Fruit fly (Drosophila melanogaster) whole organism, embryonic: ENCODE measurements around the gene CG13108.

Source experiments
- Bgb ChIP-seq: fragments of 200-800 bp; sonication (Bioruptor generic); IDR thresholded peaks from 2 replicates; pipeline ENCODE4 v1.3.6; 2022; ENCODE audit warnings: missing biosample characterization, missing genetic modification characterization; ENCODE audit not compliant: partially characterized antibody
- CG11085 ChIP-seq: fragments of 200-800 bp; sonication (Bioruptor generic); IDR thresholded peaks from 2 replicates; pipeline ENCODE4 v1.3.6; 2022; ENCODE audit warnings: missing biosample characterization, missing genetic modification characterization
- CG11398 ChIP-seq: fragments of 200-800 bp; sonication (Bioruptor generic); optimal IDR thresholded peaks from 2 replicates; lab custom pipeline; 2016; ENCODE audit warnings: missing biosample characterization, missing genetic modification characterization
- CG12104 ChIP-seq: fragments of 200-800 bp; sonication (Bioruptor generic); optimal IDR thresholded peaks from 3 replicates; lab custom pipeline; 2016; ENCODE audit warnings: missing biosample characterization, missing genetic modification characterization
- CG13296 ChIP-seq: fragments of 200-800 bp; sonication (Bioruptor generic); optimal IDR thresholded peaks from 3 replicates; lab custom pipeline; 2018; ENCODE audit warnings: missing biosample characterization, mild to moderate bottlenecking, missing genetic modification characterization
- CG18599 ChIP-seq: fragments of 200-800 bp; sonication (Bioruptor generic); optimal IDR thresholded peaks from 3 replicates; lab custom pipeline; 2017; ENCODE audit warnings: missing biosample characterization, missing genetic modification characterization, mild to moderate bottlenecking, moderate library complexity, missing genetic modification reagents
- CG2116 ChIP-seq: fragments of 200-800 bp; sonication (Bioruptor generic); optimal IDR thresholded peaks from 3 replicates; lab custom pipeline; 2018; ENCODE audit warnings: missing biosample characterization, mild to moderate bottlenecking, missing genetic modification characterization
- CG33557 ChIP-seq: fragments of 200-800 bp; sonication (Bioruptor generic); optimal IDR thresholded peaks from 2 replicates; lab custom pipeline; 2019; ENCODE audit warnings: missing biosample characterization, mild to moderate bottlenecking, missing genetic modification characterization, moderate library complexity
- CG4404 ChIP-seq: fragments of 200-800 bp; sonication (Bioruptor generic); IDR thresholded peaks from 2 replicates; pipeline ENCODE4 v1.3.6; 2022; ENCODE audit warnings: missing biosample characterization, missing genetic modification characterization
- CG4730 ChIP-seq: fragments of 200-800 bp; sonication (Bioruptor generic); IDR thresholded peaks from 2 replicates; pipeline ENCODE4 v1.3.6; 2022; ENCODE audit warnings: missing biosample characterization, missing genetic modification characterization
- CG6175 ChIP-seq: fragments of 200-800 bp; sonication (Bioruptor generic); IDR thresholded peaks from 3 replicates; pipeline ENCODE4 v1.3.6; 2022; ENCODE audit warnings: missing biosample characterization, missing genetic modification characterization
- CG7372 ChIP-seq: fragments of 200-800 bp; sonication (Bioruptor generic); IDR thresholded peaks from 2 replicates; pipeline ENCODE4 v1.3.6; 2022; ENCODE audit warnings: missing biosample characterization, missing genetic modification characterization
- CG7556 ChIP-seq: fragments of 200-800 bp; sonication (Bioruptor generic); optimal IDR thresholded peaks from 2 replicates; lab custom pipeline; 2017; ENCODE audit warnings: missing biosample characterization, mild to moderate bottlenecking, missing genetic modification characterization
- CG7839 ChIP-seq: fragments of 200-800 bp; sonication (Bioruptor generic); optimal IDR thresholded peaks from 3 replicates; lab custom pipeline; 2018; ENCODE audit warnings: missing biosample characterization, mild to moderate bottlenecking, missing genetic modification characterization, moderate library complexity
- CHES-1-like ChIP-seq: fragments of 200-800 bp; sonication (Bioruptor generic); optimal IDR thresholded peaks from 2 replicates; lab custom pipeline; 2016; ENCODE audit warnings: missing biosample characterization, missing genetic modification characterization
- CrebB ChIP-seq: fragments of 200-800 bp; sonication (Bioruptor generic); optimal IDR thresholded peaks from 3 replicates; lab custom pipeline; 2018; ENCODE audit warnings: missing biosample characterization, mild to moderate bottlenecking, missing genetic modification characterization
- D19A ChIP-seq: fragments of 200-800 bp; optimal IDR thresholded peaks from 3 replicates; lab custom pipeline; 2019; ENCODE audit warnings: missing biosample characterization, mild to moderate bottlenecking, missing genetic modification characterization, moderate library complexity
- Dp ChIP-seq: fragments of 200-800 bp; sonication (Bioruptor generic); optimal IDR thresholded peaks from 2 replicates; lab custom pipeline; 2018; ENCODE audit warnings: missing biosample characterization, mild to moderate bottlenecking, missing genetic modification characterization, moderate library complexity
- HLH4C ChIP-seq: fragments of 200-800 bp; sonication (Bioruptor generic); IDR thresholded peaks from 3 replicates; pipeline ENCODE4 v1.3.6; 2022; ENCODE audit warnings: missing biosample characterization, missing genetic modification characterization; ENCODE audit not compliant: partially characterized antibody
- HmgZ ChIP-seq: fragments of 200-800 bp; sonication (Bioruptor generic); optimal IDR thresholded peaks from 2 replicates; lab custom pipeline; 2018; ENCODE audit warnings: missing biosample characterization, mild to moderate bottlenecking, missing genetic modification characterization
- Hr78 ChIP-seq, 2 experiments: fragments of 200-800 bp in 1 of 2; fragments of >200 bp in 1 of 2; sonication (Bioruptor generic) in 1 of 2; optimal IDR thresholded peaks; 2 replicates each; lab custom pipeline; 2017 to 2019; ENCODE audit warnings: missing biosample characterization in 2 of 2, missing genetic modification characterization in 2 of 2, mild to moderate bottlenecking in 1 of 2, moderate library complexity in 1 of 2
- Jarid2 ChIP-seq: fragments of 200-800 bp; sonication (Bioruptor generic); optimal IDR thresholded peaks from 3 replicates; lab custom pipeline; 2017; ENCODE audit warnings: mild to moderate bottlenecking, missing biosample characterization, missing genetic modification reagents, missing genetic modification characterization
- Neu2 ChIP-seq: fragments of 200-800 bp; sonication (Bioruptor generic); optimal IDR thresholded peaks from 3 replicates; lab custom pipeline; 2016; ENCODE audit warnings: missing biosample characterization, missing genetic modification characterization, borderline replicate concordance
- Sin3A ChIP-seq: fragments of >200 bp; optimal IDR thresholded peaks from 2 replicates; lab custom pipeline; 2018
- ac ChIP-seq: fragments of 200-800 bp; sonication (Bioruptor generic); optimal IDR thresholded peaks from 3 replicates; lab custom pipeline; 2017; ENCODE audit warnings: missing biosample characterization, mild to moderate bottlenecking, missing genetic modification characterization
- amos ChIP-seq: fragments of 200-800 bp; sonication (Bioruptor generic); IDR thresholded peaks from 2 replicates; pipeline ENCODE4 v1.3.6; 2022; ENCODE audit warnings: missing biosample characterization, missing genetic modification characterization; ENCODE audit not compliant: partially characterized antibody
- ase ChIP-seq: fragments of 200-800 bp; sonication (Bioruptor generic); IDR thresholded peaks from 3 replicates; pipeline ENCODE4 v1.3.6; 2022; ENCODE audit warnings: missing biosample characterization, missing genetic modification characterization
- cas ChIP-seq: fragments of 200-800 bp; sonication (Bioruptor generic); IDR thresholded peaks from 2 replicates; pipeline ENCODE4 v1.3.6; 2022; ENCODE audit warnings: missing biosample characterization, missing genetic modification characterization
- chinmo ChIP-seq: fragments of 200-800 bp; sonication (Bioruptor generic); IDR thresholded peaks from 4 replicates; pipeline ENCODE4 v1.3.6; 2022; ENCODE audit warnings: missing biosample characterization, missing genetic modification characterization; ENCODE audit not compliant: partially characterized antibody
- dan ChIP-seq: fragments of 200-800 bp; sonication (Bioruptor generic); IDR thresholded peaks from 2 replicates; pipeline ENCODE4 v1.3.6; 2022; ENCODE audit warnings: missing biosample characterization, missing genetic modification characterization
- disco-r ChIP-seq: fragments of 200-800 bp; sonication (Bioruptor generic); optimal IDR thresholded peaks from 2 replicates; lab custom pipeline; 2016; ENCODE audit warnings: missing biosample characterization, missing genetic modification characterization
- emc ChIP-seq: fragments of 200-800 bp; sonication (Bioruptor generic); optimal IDR thresholded peaks from 2 replicates; lab custom pipeline; 2016; ENCODE audit warnings: missing biosample characterization, missing genetic modification characterization
- ewg ChIP-seq: fragments of 200-800 bp; sonication (Bioruptor generic); optimal IDR thresholded peaks from 3 replicates; lab custom pipeline; 2017; ENCODE audit warnings: mild to moderate bottlenecking, missing biosample characterization, missing genetic modification reagents, missing genetic modification characterization
- fd64A ChIP-seq: fragments of 200-800 bp; sonication (Bioruptor generic); optimal IDR thresholded peaks from 3 replicates; lab custom pipeline; 2018; ENCODE audit warnings: missing biosample characterization, mild to moderate bottlenecking, missing genetic modification characterization
- ftz-f1 ChIP-seq: fragments of 200-800 bp; sonication (Bioruptor generic); optimal IDR thresholded peaks from 2 replicates; lab custom pipeline; 2016; ENCODE audit warnings: missing biosample characterization, missing genetic modification characterization
- gcm ChIP-seq: fragments of 200-800 bp; sonication (Bioruptor generic); optimal IDR thresholded peaks from 2 replicates; lab custom pipeline; 2019; ENCODE audit warnings: missing biosample characterization, mild to moderate bottlenecking, missing genetic modification characterization, moderate library complexity
- lbe ChIP-seq: fragments of 200-800 bp; sonication (Bioruptor generic); optimal IDR thresholded peaks from 2 replicates; lab custom pipeline; 2016; ENCODE audit warnings: missing biosample characterization, mild to moderate bottlenecking, missing genetic modification characterization
- lola ChIP-seq, 3 experiments: fragments of >200 bp in 2 of 3; fragments of 200-800 bp in 1 of 3; sonication (Bioruptor generic) in 1 of 3; optimal IDR thresholded peaks; 2 replicates each; lab custom pipeline; 2017 to 2019; ENCODE audit warnings: missing biosample characterization in 3 of 3, missing genetic modification characterization in 3 of 3, mild to moderate bottlenecking in 1 of 3, moderate library complexity in 1 of 3
- p53 ChIP-seq: fragments of 200-800 bp; sonication (Bioruptor generic); optimal IDR thresholded peaks from 2 replicates; lab custom pipeline; 2016; ENCODE audit warnings: missing biosample characterization, missing genetic modification characterization
- salm ChIP-seq: fragments of 200-800 bp; sonication (Bioruptor generic); optimal IDR thresholded peaks from 2 replicates; lab custom pipeline; 2018; ENCODE audit warnings: missing biosample characterization, mild to moderate bottlenecking, missing genetic modification characterization
- sc ChIP-seq, 3 experiments: fragments of >200 bp in 2 of 3; fragments of 200-800 bp in 1 of 3; sonication (Bioruptor generic) in 1 of 3; optimal IDR thresholded peaks; 2 replicates in 2 of 3; 3 replicates in 1 of 3; lab custom pipeline; 2017; ENCODE audit warnings: mild to moderate bottlenecking in 1 of 3, missing biosample characterization in 1 of 3, missing genetic modification characterization in 1 of 3, missing genetic modification reagents in 1 of 3
- schlank ChIP-seq: fragments of 200-800 bp; sonication (Bioruptor generic); optimal IDR thresholded peaks from 2 replicates; lab custom pipeline; 2018; ENCODE audit warnings: missing biosample characterization, mild to moderate bottlenecking, missing genetic modification characterization
- slou ChIP-seq: fragments of 200-800 bp; sonication (Bioruptor generic); optimal IDR thresholded peaks from 3 replicates; lab custom pipeline; 2016; ENCODE audit warnings: missing biosample characterization, missing genetic modification characterization
- sna ChIP-seq: fragments of 200-800 bp; sonication (Bioruptor generic); IDR thresholded peaks from 2 replicates; pipeline ENCODE4 v1.3.6; 2022; ENCODE audit warnings: missing biosample characterization, missing genetic modification characterization; ENCODE audit not compliant: partially characterized antibody
- trem ChIP-seq: fragments of 200-800 bp; optimal IDR thresholded peaks from 3 replicates; lab custom pipeline; 2019; ENCODE audit warnings: missing biosample characterization, mild to moderate bottlenecking, missing genetic modification characterization, moderate library complexity
- tup ChIP-seq: fragments of 200-800 bp; sonication (Bioruptor generic); optimal IDR thresholded peaks from 2 replicates; lab custom pipeline; 2016; ENCODE audit warnings: missing biosample characterization, mild to moderate bottlenecking, missing genetic modification characterization, moderate library complexity
- vvl ChIP-seq: fragments of 200-800 bp; sonication (Bioruptor generic); IDR thresholded peaks from 2 replicates; pipeline ENCODE4 v1.3.6; 2022; ENCODE audit warnings: missing biosample characterization, missing genetic modification characterization

CG13108 gene

DNA sequence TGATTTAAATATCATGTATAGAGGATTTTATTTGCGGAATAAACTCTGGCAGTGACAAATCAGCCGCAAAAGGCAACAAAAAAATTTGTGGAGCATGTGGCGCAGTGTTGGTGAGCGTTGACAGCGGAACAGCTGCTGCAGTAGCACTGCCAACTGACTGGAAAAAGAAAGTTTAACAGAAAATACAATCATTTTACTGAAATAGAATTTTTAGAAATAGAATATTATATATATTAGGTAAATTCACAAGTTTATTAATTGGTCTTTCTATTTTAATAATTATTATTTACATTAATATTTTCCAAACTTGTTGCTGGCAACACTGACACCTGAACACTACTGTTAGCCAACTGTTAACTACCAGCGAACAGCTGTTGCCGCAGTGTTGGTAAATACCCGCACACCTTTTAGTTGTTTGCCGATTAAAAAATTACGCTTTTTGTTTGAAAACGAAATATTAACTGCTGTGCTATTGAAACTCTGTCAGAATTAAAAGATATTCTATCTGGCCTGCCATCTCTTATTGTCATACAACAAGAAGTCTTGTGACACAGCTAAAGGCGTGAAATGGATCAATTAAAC, 2.5 kb downstream of the CG13108 start, which contains the start of the genes CG9586 and tai (continued):
- TF ChIP-seq cas (peak; percentile 45; the same call in 1 of the 2 replicates), p53 (GFP tag; lab: Kevin White, UChicago) (peak; percentile 61), sna (GFP tag; lab: Robert Waterston, UW) (no peak), Neu2 (no peak), dan (GFP tag; lab: Robert Waterston, UW) (no peak; the same call in 1 of the 2 replicates), ewg (GFP tag; lab: Kevin White, UChicago) (peak; percentile 74), lola (GFP tag; optimal IDR thresholded peaks at IDR 0.05; lab: Kevin White, UChicago) (peak in 1 of 3 experiments; percentile 83), Sin3A (peak; percentile 17), sc (optimal IDR thresholded peaks at IDR 0.05; lab: Kevin White, UChicago) (no peak), sc (GFP tag; optimal IDR thresholded peaks at IDR 0.05; lab: Kevin White, UChicago) (peak; percentile 73), disco-r (GFP tag; lab: Kevin White, UChicago) (no peak), amos (GFP tag; lab: Robert Waterston, UW) (peak; percentile 22; the same call in 1 of the 2 replicates), Hr78 (GFP tag; optimal IDR thresholded peaks at IDR 0.05; lab: Kevin White, UChicago) (no peak), CG2116 (GFP tag; lab: Kevin White, UChicago) (peak; percentile 80), CG4404 (peak; percentile 78), tup (GFP tag; lab: Kevin White, UChicago) (peak; percentile 79), CG11398 (no peak), Bgb (GFP tag; lab: Robert Waterston, UW) (peak; percentile 43; the same call in 1 of the 2 replicates), CG4730 (0 out of 2 replicates have a peak, but pooled peaks have one; percentile 49), fd64A (GFP tag; lab: Kevin White, UChicago) (no peak), vvl (peak; percentile 89), CG7372 (peak; percentile 70), CG6175 (GFP tag; lab: Robert Waterston, UW) (peak; percentile 54; the same call in 2 of the 3 replicates), Jarid2 (GFP tag; lab: Kevin White, UChicago) (peak; percentile 50), HLH4C (peak; percentile 41; the same call in 2 of the 3 replicates), ftz-f1 (GFP tag; lab: Kevin White, UChicago) (no peak), slou (GFP tag; lab: Kevin White, UChicago) (peak; percentile 75), chinmo (GFP tag; lab: Robert Waterston, UW) (no peak), CrebB (tag; lab: Kevin White, UChicago) (peak; percentile 63), CHES-1-like (GFP tag; lab: Kevin White, UChicago) (peak; percentile 14), Dp (GFP tag; lab: Kevin White, UChicago) (peak; percentile 38), ac (GFP tag; lab: Kevin White, UChicago) (peak; percentile 30), CG33557 (GFP tag; lab: Kevin White, UChicago) (peak; percentile 83), trem (peak; percentile 100), HmgZ (tag; lab: Kevin White, UChicago) (peak; percentile 78), CG7839 (tag; lab: Kevin White, UChicago) (peak; percentile 84), gcm (GFP tag; lab: Kevin White, UChicago) (peak; percentile 87), salm (tag; lab: Kevin White, UChicago) (peak; percentile 74), D19A (tag; lab: Kevin White, UChicago) (peak; percentile 49), CG11085 (peak; percentile 64; the same call in 1 of the 2 replicates), ase (peak; percentile 83), emc (GFP tag; lab: Kevin White, UChicago) (no peak), CG18599 (peak; percentile 91), schlank (tag; lab: Kevin White, UChicago) (peak; percentile 40), CG7556 (peak; percentile 90), CG13296 (GFP tag; lab: Kevin White, UChicago) (peak; percentile 79), CG12104 (GFP tag; lab: Kevin White, UChicago) (peak; percentile 75), lbe (GFP tag; lab: Kevin White, UChicago) (peak; percentile 86)
